Worm (Caenorhabditis elegans) whole organism, midembryonic: ENCODE measurements around the gene F44F4.3.

ENCODE experiments used
- T22C8.4 ChIP-seq: fragments of 200-800 bp; sonication (Bioruptor generic); IDR thresholded peaks from 2 replicates; pipeline ENCODE4 v1.3.6; 2022; ENCODE audit warnings: missing genetic modification characterization, missing compliant biosample characterization
- flt-1 ChIP-seq: fragments of 200-800 bp; sonication (Bioruptor generic); IDR thresholded peaks from 2 replicates; pipeline ENCODE4 v1.3.6; 2022; ENCODE audit warnings: missing genetic modification characterization, missing compliant biosample characterization
- klf-2 ChIP-seq: fragments of 200-800 bp; sonication (Bioruptor generic); conservative IDR thresholded peaks from 2 replicates; pipeline ENCODE4 v1.3.6; 2022; ENCODE audit warnings: missing genetic modification reagents, missing genetic modification characterization, missing compliant biosample characterization
- med-1 ChIP-seq: sonication (generic microtip); optimal IDR thresholded peaks from 2 replicates; lab custom pipeline; 2017; ENCODE audit warnings: missing genetic modification characterization, mild to moderate bottlenecking, missing compliant biosample characterization, antibody characterized with exemption, missing genetic modification reagents; ENCODE audit not compliant: insufficient read depth
- ref-1 ChIP-seq: fragments of 200-800 bp; sonication (Bioruptor generic); conservative IDR thresholded peaks from 2 replicates; pipeline ENCODE4 v1.3.6; 2022; ENCODE audit warnings: missing genetic modification reagents, missing genetic modification characterization, missing compliant biosample characterization
- ztf-23 ChIP-seq: fragments of 200-800 bp; sonication (Bioruptor generic); IDR thresholded peaks from 2 replicates; pipeline ENCODE4 v1.3.6; 2022; ENCODE audit warnings: missing genetic modification reagents, missing genetic modification characterization, missing compliant biosample characterization
- ztf-29 ChIP-seq: fragments of 200-800 bp; sonication (Bioruptor generic); IDR thresholded peaks from 2 replicates; pipeline ENCODE4 v1.3.6; 2022; ENCODE audit warnings: missing genetic modification reagents, missing genetic modification characterization, missing compliant biosample characterization

DNA sequence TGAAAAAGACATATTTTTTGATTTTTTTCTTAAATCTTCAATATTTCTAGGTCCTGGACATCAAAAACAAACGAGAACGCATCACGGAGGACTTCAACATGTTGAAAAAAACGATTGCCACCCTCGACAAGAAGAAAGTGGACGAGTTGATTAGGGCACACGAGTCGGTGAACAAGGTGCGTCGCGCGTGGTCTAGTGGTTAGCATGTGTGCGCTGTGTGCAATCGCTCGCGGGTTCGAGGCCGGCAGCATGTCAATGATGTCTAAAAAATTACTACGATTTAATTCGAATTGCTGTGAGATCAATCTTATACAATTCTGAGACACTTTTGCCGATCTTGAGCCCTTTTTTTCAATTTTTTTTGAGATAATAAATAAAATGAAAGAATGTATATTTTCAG lies 45.7 kb downstream of the F44F4.3 start:
- peak; percentile 69 for TF ChIP-seq med-1
- peak; percentile 87 for TF ChIP-seq ztf-29 (GFP tag; lab: Robert Waterston, UW)
- TF ChIP-seq flt-1 (GFP tag; lab: Robert Waterston, UW), result peak; percentile 97
- peak; percentile 93 for TF ChIP-seq T22C8.4 (GFP tag; lab: Robert Waterston, UW)
- peak; percentile 98 for TF ChIP-seq ref-1
- TF ChIP-seq klf-2 (GFP tag; lab: Robert Waterston, UW), result peak; percentile 89
- TF ChIP-seq ztf-23 (GFP tag; lab: Robert Waterston, UW), result peak; percentile 92
